Worm (Caenorhabditis elegans): ENCODE results near the gene dhs-23.

DNA sequence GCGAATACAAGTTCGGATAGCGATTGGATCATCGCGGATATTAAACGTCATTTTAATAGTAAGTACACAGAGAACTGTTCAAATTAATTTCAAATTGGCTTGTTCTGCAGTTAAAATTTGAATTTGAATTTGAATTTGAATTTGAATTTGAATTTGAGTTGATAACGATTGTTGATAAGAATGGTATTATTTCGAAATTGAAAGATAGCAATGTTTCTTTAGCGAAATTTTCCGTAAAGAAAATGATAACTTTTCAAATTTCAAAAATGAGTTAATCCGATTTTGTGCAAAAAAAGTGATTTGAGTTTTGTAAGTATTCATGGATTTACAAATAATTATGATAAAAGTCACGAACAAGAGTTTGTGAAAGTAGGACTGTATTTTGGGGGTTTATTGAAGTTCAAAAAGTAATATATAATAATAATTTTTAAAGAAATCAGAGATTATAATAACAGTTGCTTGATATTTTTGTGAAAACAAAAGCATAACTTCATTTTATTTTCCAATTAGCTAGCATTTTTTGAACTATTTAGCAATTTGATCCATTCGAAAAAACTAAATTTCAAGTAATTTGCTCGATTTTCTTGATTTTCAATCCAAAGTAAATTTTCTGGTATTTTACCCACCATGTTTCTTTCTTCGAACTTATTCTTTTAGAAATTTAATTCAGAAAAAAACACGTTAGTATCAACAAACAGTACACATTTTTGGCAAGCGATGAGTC lies 44.5 kb downstream of the dhs-23 start, which contains the start of gene Y36E3A.2:
- TF ChIP-seq ztf-11 (tag; optimal IDR thresholded peaks at IDR 0.05) (no peak), mdt-29 (GFP tag; IDR thresholded peaks at IDR 0.05) (no peak), nhr-28 (tag; optimal IDR thresholded peaks at IDR 0.05) (peak; percentile 6), attf-4 (tag; optimal IDR thresholded peaks at IDR 0.05) (no peak), mes-2 (tag; optimal IDR thresholded peaks at IDR 0.05; ENCODE audit: poor library complexity, severe bottlenecking) (no peak), ceh-62 (tag; optimal IDR thresholded peaks at IDR 0.05) (no peak), lsy-2 (tag; optimal IDR thresholded peaks at IDR 0.05) (no peak), spr-3 (GFP tag; optimal IDR thresholded peaks at IDR 0.05) (no peak), aha-1 (tag) (no peak), mdl-1 (tag; optimal IDR thresholded peaks at IDR 0.05) (no peak), ztf-7 (tag; optimal IDR thresholded peaks at IDR 0.05) (no peak), nhr-11 (tag; optimal IDR thresholded peaks at IDR 0.05) (no peak)

Data from whole organism, L4 larva.